Fruit fly (Drosophila melanogaster) whole organism, embryonic: ENCODE results near the gene PH4alphaEFB.

Source experiments
- CG10462 ChIP-seq: fragments of 200-800 bp; sonication (Bioruptor generic); optimal IDR thresholded peaks from 2 replicates; lab custom pipeline; 2016; ENCODE audit warnings: missing biosample characterization, missing genetic modification characterization
- CG11456 ChIP-seq: fragments of 200-800 bp; sonication (Bioruptor generic); IDR thresholded peaks from 3 replicates; pipeline ENCODE4 v1.3.6; 2022; ENCODE audit warnings: missing biosample characterization, missing genetic modification characterization
- CG11695 ChIP-seq: fragments of 200-800 bp; sonication (Bioruptor generic); IDR thresholded peaks from 3 replicates; pipeline ENCODE4 v1.3.6; 2022; ENCODE audit warnings: missing biosample characterization, missing genetic modification characterization
- CG11723 ChIP-seq: fragments of 200-800 bp; sonication (Bioruptor generic); optimal IDR thresholded peaks from 2 replicates; lab custom pipeline; 2017; ENCODE audit warnings: missing biosample characterization, mild to moderate bottlenecking, missing genetic modification characterization
- CG1233 ChIP-seq: fragments of 200-800 bp; sonication (Bioruptor generic); optimal IDR thresholded peaks from 4 replicates; lab custom pipeline; 2018; ENCODE audit warnings: missing biosample characterization, mild to moderate bottlenecking, missing genetic modification characterization
- CG15601 ChIP-seq: fragments of 200-800 bp; sonication (Bioruptor generic); optimal IDR thresholded peaks from 3 replicates; lab custom pipeline; 2019; ENCODE audit warnings: missing biosample characterization, mild to moderate bottlenecking, missing genetic modification characterization, moderate library complexity
- CG17829 ChIP-seq: fragments of 200-800 bp; optimal IDR thresholded peaks from 2 replicates; lab custom pipeline; 2019; ENCODE audit warnings: missing biosample characterization, mild to moderate bottlenecking, missing genetic modification characterization, moderate library complexity
- CG2129 ChIP-seq: fragments of 200-800 bp; sonication (Bioruptor generic); IDR thresholded peaks from 2 replicates; pipeline ENCODE4 v1.3.6; 2022; ENCODE audit warnings: missing biosample characterization, missing genetic modification characterization; ENCODE audit not compliant: partially characterized antibody
- CG2199 ChIP-seq: fragments of 200-800 bp; sonication (Bioruptor generic); IDR thresholded peaks from 3 replicates; pipeline ENCODE4 v1.3.6; 2022; ENCODE audit warnings: missing biosample characterization, missing genetic modification characterization
- CG2889 ChIP-seq: fragments of 200-800 bp; sonication (Bioruptor generic); IDR thresholded peaks from 3 replicates; pipeline ENCODE4 v1.3.6; 2022; ENCODE audit warnings: missing biosample characterization, missing genetic modification characterization
- CG33213 ChIP-seq: fragments of 200-800 bp; sonication (Bioruptor generic); optimal IDR thresholded peaks from 3 replicates; lab custom pipeline; 2016; ENCODE audit warnings: missing biosample characterization, missing genetic modification characterization
- CG3995 ChIP-seq: fragments of 200-800 bp; sonication (Bioruptor generic); optimal IDR thresholded peaks from 3 replicates; lab custom pipeline; 2016; ENCODE audit warnings: missing biosample characterization, missing genetic modification characterization
- CG6272 ChIP-seq: fragments of 200-800 bp; sonication (Bioruptor generic); IDR thresholded peaks from 2 replicates; pipeline ENCODE4 v1.3.6; 2022; ENCODE audit warnings: missing biosample characterization, missing genetic modification characterization
- CG7963 ChIP-seq: fragments of 200-800 bp; sonication (Bioruptor generic); IDR thresholded peaks from 3 replicates; pipeline ENCODE4 v1.3.6; 2022; ENCODE audit warnings: missing biosample characterization, missing genetic modification characterization; ENCODE audit not compliant: partially characterized antibody
- CG9609 ChIP-seq: fragments of 200-800 bp; sonication (Bioruptor generic); optimal IDR thresholded peaks from 3 replicates; lab custom pipeline; 2016; ENCODE audit warnings: missing biosample characterization, missing genetic modification characterization
- CG9817 ChIP-seq: fragments of 200-800 bp; sonication (Bioruptor generic); optimal IDR thresholded peaks from 2 replicates; lab custom pipeline; 2018; ENCODE audit warnings: missing biosample characterization, mild to moderate bottlenecking, missing genetic modification characterization, moderate library complexity
- Neu2 ChIP-seq: fragments of 200-800 bp; sonication (Bioruptor generic); optimal IDR thresholded peaks from 3 replicates; lab custom pipeline; 2016; ENCODE audit warnings: missing biosample characterization, missing genetic modification characterization, borderline replicate concordance
- Nf-YA ChIP-seq: fragments of 200-800 bp; sonication (Bioruptor generic); IDR thresholded peaks from 2 replicates; pipeline ENCODE4 v1.3.6; 2022; ENCODE audit warnings: missing biosample characterization, missing genetic modification characterization
- NfI ChIP-seq: fragments of 200-800 bp; sonication (Bioruptor generic); optimal IDR thresholded peaks from 3 replicates; lab custom pipeline; 2018; ENCODE audit warnings: missing biosample characterization, mild to moderate bottlenecking, missing genetic modification characterization, moderate library complexity
- Optix ChIP-seq: fragments of 200-800 bp; sonication (Bioruptor generic); IDR thresholded peaks from 3 replicates; pipeline ENCODE4 v1.3.6; 2022; ENCODE audit warnings: missing biosample characterization, missing genetic modification characterization
- PHDP ChIP-seq: fragments of 200-800 bp; sonication (Bioruptor generic); optimal IDR thresholded peaks from 3 replicates; lab custom pipeline; 2018; ENCODE audit warnings: missing biosample characterization, mild to moderate bottlenecking, missing genetic modification characterization, moderate library complexity
- Ptx1 ChIP-seq: fragments of 200-800 bp; sonication (Bioruptor generic); IDR thresholded peaks from 2 replicates; pipeline ENCODE4 v1.3.6; 2022; ENCODE audit warnings: missing biosample characterization, missing genetic modification characterization
- Spps ChIP-seq: fragments of 200-800 bp; sonication (Bioruptor generic); optimal IDR thresholded peaks from 2 replicates; lab custom pipeline; 2018; ENCODE audit warnings: missing biosample characterization, mild to moderate bottlenecking, missing genetic modification characterization
- Trl ChIP-seq, 3 experiments: fragments of >200 bp in 2 of 3; fragments of 200-800 bp in 1 of 3; sonication (Bioruptor generic) in 1 of 3; optimal IDR thresholded peaks; 2 replicates in 1 of 3; 3 replicates in 2 of 3; lab custom pipeline; 2016 to 2017; ENCODE audit warnings: missing biosample characterization in 1 of 3, missing genetic modification characterization in 1 of 3
- Usf ChIP-seq: fragments of 200-800 bp; sonication (Bioruptor generic); optimal IDR thresholded peaks from 2 replicates; lab custom pipeline; 2017; ENCODE audit warnings: missing genotype, missing biosample characterization, missing genetic modification characterization
- ara ChIP-seq: fragments of 200-800 bp; sonication (Bioruptor generic); IDR thresholded peaks from 2 replicates; pipeline ENCODE4 v1.3.6; 2022; ENCODE audit warnings: missing biosample characterization, missing genetic modification characterization
- ato ChIP-seq: fragments of 200-800 bp; sonication (Bioruptor generic); IDR thresholded peaks from 2 replicates; pipeline ENCODE4 v1.3.6; 2022; ENCODE audit warnings: missing biosample characterization, missing genetic modification characterization; ENCODE audit not compliant: partially characterized antibody
- bbx ChIP-seq: fragments of 200-800 bp; sonication (Bioruptor generic); IDR thresholded peaks from 2 replicates; pipeline ENCODE4 v1.3.6; 2022; ENCODE audit warnings: missing biosample characterization, missing genetic modification characterization; ENCODE audit not compliant: partially characterized antibody
- chif ChIP-seq, 2 experiments: fragments of 200-800 bp; sonication (Bioruptor generic); optimal IDR thresholded peaks; 3 replicates each; lab custom pipeline; 2016; ENCODE audit warnings: missing biosample characterization in 2 of 2, missing genetic modification characterization in 2 of 2
- chm ChIP-seq: fragments of 200-800 bp; sonication (Bioruptor generic); IDR thresholded peaks from 2 replicates; pipeline ENCODE4 v1.3.6; 2022; ENCODE audit warnings: missing biosample characterization, missing genetic modification characterization
- chn ChIP-seq: fragments of 200-800 bp; sonication (Bioruptor generic); optimal IDR thresholded peaks from 2 replicates; lab custom pipeline; 2016; ENCODE audit warnings: missing biosample characterization, missing genetic modification characterization
- eve ChIP-seq, 2 experiments: fragments of >200 bp; optimal IDR thresholded peaks; 2 replicates each; lab custom pipeline; 2017; ENCODE audit warnings: missing biosample characterization in 2 of 2, missing genetic modification characterization in 2 of 2
- exex ChIP-seq: fragments of 200-800 bp; sonication (Bioruptor generic); optimal IDR thresholded peaks from 4 replicates; lab custom pipeline; 2018; ENCODE audit warnings: missing biosample characterization, mild to moderate bottlenecking, missing genetic modification characterization, moderate library complexity
- fd64A ChIP-seq: fragments of 200-800 bp; sonication (Bioruptor generic); optimal IDR thresholded peaks from 3 replicates; lab custom pipeline; 2018; ENCODE audit warnings: missing biosample characterization, mild to moderate bottlenecking, missing genetic modification characterization
- gem ChIP-seq: fragments of 200-800 bp; sonication (Bioruptor generic); optimal IDR thresholded peaks from 2 replicates; lab custom pipeline; 2019; ENCODE audit warnings: missing biosample characterization, mild to moderate bottlenecking, missing genetic modification characterization, moderate library complexity
- h ChIP-seq: fragments of >200 bp; optimal IDR thresholded peaks from 2 replicates; lab custom pipeline; 2017
- kay ChIP-seq: fragments of 200-800 bp; sonication (Bioruptor generic); optimal IDR thresholded peaks from 2 replicates; lab custom pipeline; 2016; ENCODE audit warnings: missing biosample characterization, missing genetic modification characterization
- lilli ChIP-seq: fragments of 200-800 bp; sonication (Bioruptor generic); optimal IDR thresholded peaks from 3 replicates; lab custom pipeline; 2016; ENCODE audit warnings: missing biosample characterization, missing genetic modification characterization
- lov ChIP-seq, 2 experiments: fragments of 200-800 bp in 1 of 2; fragments of >200 bp in 1 of 2; sonication (Bioruptor generic) in 1 of 2; IDR thresholded peaks in 1 of 2; optimal IDR thresholded peaks in 1 of 2; 2 replicates in 1 of 2; 3 replicates in 1 of 2; pipeline versions ENCODE4 v1.3.6 to Lab custom; 2017 to 2022; ENCODE audit warnings: missing biosample characterization in 1 of 2, missing genetic modification characterization in 1 of 2
- maf-S ChIP-seq: fragments of 200-800 bp; sonication (Bioruptor generic); optimal IDR thresholded peaks from 2 replicates; lab custom pipeline; 2016; ENCODE audit warnings: missing biosample characterization, missing genetic modification characterization
- mld ChIP-seq: fragments of 200-800 bp; sonication (Bioruptor generic); IDR thresholded peaks from 3 replicates; pipeline ENCODE4 v1.3.6; 2022; ENCODE audit warnings: missing biosample characterization, missing genetic modification characterization; ENCODE audit not compliant: partially characterized antibody
- pnt ChIP-seq: fragments of 200-800 bp; sonication (Bioruptor generic); optimal IDR thresholded peaks from 3 replicates; lab custom pipeline; 2016; ENCODE audit warnings: missing biosample characterization, missing genetic modification characterization
- sens ChIP-seq: fragments of 200-800 bp; sonication (Bioruptor generic); peaks from one replicate; lab custom pipeline; 2016; ENCODE audit warnings: missing biosample characterization, missing genetic modification characterization
- sisA ChIP-seq: fragments of 200-800 bp; sonication (Bioruptor generic); IDR thresholded peaks from 2 replicates; pipeline ENCODE4 v1.3.6; 2022; ENCODE audit warnings: missing biosample characterization, missing genetic modification characterization
- slbo ChIP-seq: fragments of 200-800 bp; sonication (Bioruptor generic); IDR thresholded peaks from 2 replicates; pipeline ENCODE4 v1.3.6; 2022; ENCODE audit warnings: missing biosample characterization, missing genetic modification characterization
- sna ChIP-seq: fragments of 200-800 bp; sonication (Bioruptor generic); IDR thresholded peaks from 2 replicates; pipeline ENCODE4 v1.3.6; 2022; ENCODE audit warnings: missing biosample characterization, missing genetic modification characterization; ENCODE audit not compliant: partially characterized antibody
- tio ChIP-seq: fragments of 200-800 bp; sonication (Bioruptor generic); optimal IDR thresholded peaks from 2 replicates; lab custom pipeline; 2017; ENCODE audit warnings: missing biosample characterization, missing genetic modification characterization, inconsistent platforms
- unpg ChIP-seq: fragments of 200-800 bp; sonication (Bioruptor generic); optimal IDR thresholded peaks from 3 replicates; lab custom pipeline; 2018; ENCODE audit warnings: missing biosample characterization, mild to moderate bottlenecking, missing genetic modification characterization, moderate library complexity
- zen ChIP-seq: fragments of 200-800 bp; sonication (Bioruptor generic); optimal IDR thresholded peaks from 3 replicates; lab custom pipeline; 2018; ENCODE audit warnings: missing biosample characterization, mild to moderate bottlenecking, missing genetic modification characterization, moderate library complexity
- zfh1 ChIP-seq: fragments of 200-800 bp; sonication (Bioruptor generic); IDR thresholded peaks from 3 replicates; pipeline ENCODE4 v1.3.6; 2022; ENCODE audit warnings: missing biosample characterization, missing genetic modification characterization

The PH4alphaEFB gene

DNA sequence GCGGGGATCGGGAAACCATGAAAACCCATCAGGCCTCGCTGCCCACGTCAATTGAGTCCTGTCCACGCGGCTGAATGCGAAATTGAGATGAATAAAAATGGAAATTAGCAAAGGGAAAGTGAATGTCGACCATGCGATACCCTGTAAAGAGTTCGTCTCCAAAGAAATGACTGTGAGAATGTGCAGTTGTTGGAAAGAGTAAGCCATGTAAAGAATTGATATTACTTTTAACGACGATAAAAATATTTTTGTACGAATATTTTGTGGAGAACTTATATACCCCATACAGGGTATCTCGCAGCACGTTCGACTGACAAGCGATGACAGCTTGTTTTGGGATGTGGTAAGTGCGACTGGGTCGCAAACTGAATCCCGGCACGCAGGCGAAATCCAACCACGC is 35.3 kb downstream of the PH4alphaEFB start (continued):
- TF ChIP-seq zen (peak; percentile 77), Ptx1 (GFP tag; lab: Robert Waterston, UW) (peak; percentile 55; the same call in 1 of the 2 replicates), maf-S (GFP tag; lab: Kevin White, UChicago) (no peak), bbx (GFP tag; lab: Robert Waterston, UW) (no peak), CG17829 (tag; lab: Kevin White, UChicago) (no peak), Optix (GFP tag; lab: Robert Waterston, UW) (no peak), CG11695 (GFP tag; lab: Robert Waterston, UW) (0 out of 3 replicates have a peak, but pooled peaks have one; percentile 49), ara (GFP tag; lab: Robert Waterston, UW) (peak; percentile 57), CG11723 (no peak), tio (GFP tag; lab: Kevin White, UChicago) (peak; percentile 39), CG15601 (tag; lab: Kevin White, UChicago) (no peak), unpg (GFP tag; lab: Kevin White, UChicago) (no peak), Usf (GFP tag; lab: Kevin White, UChicago) (no peak), pnt (GFP tag; lab: Kevin White, UChicago) (peak; percentile 64), CG2889 (GFP tag; lab: Robert Waterston, UW) (no peak), exex (no peak), CG3995 (no peak), CG10462 (GFP tag; lab: Kevin White, UChicago) (no peak), chm (GFP tag; lab: Robert Waterston, UW) (peak; percentile 26; the same call in 1 of the 2 replicates), zfh1 (GFP tag; lab: Robert Waterston, UW) (peak; percentile 71), CG11456 (GFP tag; lab: Robert Waterston, UW) (peak; percentile 28; the same call in 1 of the 3 replicates), CG33213 (GFP tag; lab: Kevin White, UChicago) (no peak), lilli (no peak), sna (GFP tag; lab: Robert Waterston, UW) (no peak), CG9609 (GFP tag; lab: Kevin White, UChicago) (peak; percentile 15), h (lab: Kevin White, UChicago) (no peak), kay (GFP tag; lab: Kevin White, UChicago) (no peak), Nf-YA (GFP tag; lab: Robert Waterston, UW) (no peak), Spps (tag; lab: Kevin White, UChicago) (no peak), Neu2 (GFP tag; lab: Kevin White, UChicago) (peak; percentile 12), PHDP (tag; lab: Kevin White, UChicago) (no peak), chif (GFP tag; optimal IDR thresholded peaks at IDR 0.05; lab: Kevin White, UChicago) (peak in 1 of 2 experiments; percentile 41), CG6272 (no peak), sisA (GFP tag; lab: Robert Waterston, UW) (peak; percentile 50), CG1233 (no peak), CG9817 (peak; percentile 9), ato (no peak), sens (GFP tag; lab: Kevin White, UChicago) (peak; percentile 88), NfI (no peak), slbo (peak; percentile 44; the same call in 1 of the 2 replicates), CG2199 (GFP tag; lab: Robert Waterston, UW) (no peak), Trl (optimal IDR thresholded peaks at IDR 0.05; lab: Kevin White, UChicago) (no peak), Trl (GFP tag; optimal IDR thresholded peaks at IDR 0.05; lab: Kevin White, UChicago) (peak; percentile 26), fd64A (no peak), mld (no peak), gem (tag; lab: Kevin White, UChicago) (peak; percentile 59), eve (GFP tag; optimal IDR thresholded peaks at IDR 0.05; lab: Kevin White, UChicago) (no peak), CG7963 (GFP tag; lab: Robert Waterston, UW) (no peak), chn (GFP tag; lab: Kevin White, UChicago) (peak; percentile 18), CG2129 (GFP tag; lab: Robert Waterston, UW) (no peak), lov (optimal IDR thresholded peaks at IDR 0.05; lab: Kevin White, UChicago) (no peak), lov (GFP tag; IDR thresholded peaks at IDR 0.05; lab: Robert Waterston, UW) (peak; percentile 57; the same call in 1 of the 3 replicates)
